Worm (Caenorhabditis elegans): ENCODE measurements around the gene chil-15.

DNA sequence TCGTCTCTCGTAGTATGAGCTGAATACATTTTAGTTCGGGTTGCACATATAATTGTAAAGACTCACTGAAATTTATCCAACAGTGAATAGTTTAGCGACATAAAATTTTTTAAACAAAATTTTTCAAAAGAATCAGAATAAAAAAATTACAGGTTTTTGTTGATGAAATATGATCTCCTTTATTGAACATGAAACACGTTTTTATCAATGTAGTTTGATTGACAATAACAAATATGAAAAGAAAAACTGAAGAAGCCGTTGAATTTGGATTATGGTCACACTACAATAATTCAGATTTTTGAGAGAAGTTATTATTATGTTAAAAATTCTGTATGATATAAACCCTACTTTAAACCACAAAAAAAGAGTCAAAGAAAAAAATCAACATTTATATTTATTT, 3.4 kb downstream of the chil-15 start, which contains the start of gene chil-17:
- no peak for TF ChIP-seq ztf-23 (GFP tag; IDR thresholded peaks at IDR 0.05)
- no peak for TF ChIP-seq klf-2 (GFP tag; conservative IDR thresholded peaks at IDR 0.05)
- no peak for TF ChIP-seq ztf-29 (GFP tag; IDR thresholded peaks at IDR 0.05)

Data from whole organism, midembryonic.